Worm (Caenorhabditis elegans) whole organism, young adult: ENCODE measurements around the gene Y105C5B.9.
A peak's percentile ranks its signal among the peaks of the same experiment; 100 is the strongest.

Experiments
- B0035.1 ChIP-seq: sonication (generic microtip); optimal IDR thresholded peaks from 2 replicates; lab custom pipeline; 2016; ENCODE audit warnings: missing genetic modification characterization, mild to moderate bottlenecking, missing compliant biosample characterization, missing genotype, missing genetic modification reagents
- F37B4.10 ChIP-seq: fragments of 200-800 bp; sonication (Bioruptor generic); IDR thresholded peaks from 2 replicates; pipeline ENCODE4 v1.3.6; 2022; ENCODE audit warnings: missing genetic modification characterization, missing compliant biosample characterization
- F39B2.1 ChIP-seq: fragments of 200-800 bp; sonication (Bioruptor generic); IDR thresholded peaks from 2 replicates; pipeline ENCODE4 v1.3.6; 2022; ENCODE audit warnings: missing genetic modification reagents, missing genetic modification characterization, missing compliant biosample characterization
- F57A8.1 ChIP-seq: fragments of 200-800 bp; sonication (Bioruptor generic); optimal IDR thresholded peaks from 2 replicates; lab custom pipeline; 2018; ENCODE audit warnings: mild to moderate bottlenecking, missing genetic modification characterization, moderate library complexity, missing compliant biosample characterization
- Y79H2A.3 ChIP-seq: fragments of 200-800 bp; sonication (Bioruptor generic); conservative IDR thresholded peaks from 2 replicates; pipeline ENCODE4 v1.3.6; 2022; ENCODE audit warnings: missing genetic modification reagents, missing genetic modification characterization, missing compliant biosample characterization
- attf-3 ChIP-seq: fragments of 200-800 bp; sonication (Bioruptor generic); conservative IDR thresholded peaks from 2 replicates; pipeline ENCODE4 v1.3.6; 2022; ENCODE audit warnings: missing genetic modification reagents, missing genetic modification characterization, missing compliant biosample characterization
- ceh-79 ChIP-seq: sonication (generic microtip); optimal IDR thresholded peaks from 2 replicates; lab custom pipeline; 2017; ENCODE audit warnings: mild to moderate bottlenecking, missing genetic modification characterization, missing compliant biosample characterization
- ekl-4 ChIP-seq: fragments of 200-800 bp; sonication (Bioruptor generic); IDR thresholded peaks from 2 replicates; pipeline ENCODE4 v1.3.6; 2022; ENCODE audit warnings: missing genetic modification reagents, missing genetic modification characterization, missing compliant biosample characterization
- hsf-1 ChIP-seq: fragments of 200-800 bp; sonication (Bioruptor generic); IDR thresholded peaks from 2 replicates; pipeline ENCODE4 v1.3.6; 2022; ENCODE audit warnings: missing genetic modification reagents, missing genetic modification characterization, missing compliant biosample characterization
- madf-10 ChIP-seq: sonication (generic microtip); optimal IDR thresholded peaks from 2 replicates; lab custom pipeline; 2016; ENCODE audit warnings: mild to moderate bottlenecking, missing genetic modification characterization, missing compliant biosample characterization
- mes-4 ChIP-seq: sonication (generic microtip); optimal IDR thresholded peaks from 2 replicates; lab custom pipeline; 2016; ENCODE audit warnings: missing genotype, missing genetic modification characterization, missing compliant biosample characterization
- snpc-4 ChIP-seq, 5 experiments: fragments of 150-350 bp in 1 of 5; sonication (generic microtip) in 4 of 5; optimal IDR thresholded peaks; 2 replicates each; lab custom pipeline; 2014 to 2018; ENCODE audit warnings: missing genetic modification characterization in 5 of 5, missing biosample characterization in 3 of 5, antibody characterized with exemption in 2 of 5, mild to moderate bottlenecking in 2 of 5, missing compliant biosample characterization in 2 of 5, missing genotype in 2 of 5, moderate library complexity in 2 of 5, missing genetic modification reagents in 1 of 5
- unc-62 ChIP-seq: fragments of 150-350 bp; optimal IDR thresholded peaks from 2 replicates; lab custom pipeline; 2014; ENCODE audit warnings: missing biosample characterization, missing genetic modification reagents, missing genetic modification characterization
- xnd-1 ChIP-seq: sonication (generic microtip); optimal IDR thresholded peaks from 2 replicates; lab custom pipeline; 2016; ENCODE audit warnings: missing genotype, missing genetic modification reagents, missing genetic modification characterization, missing compliant biosample characterization

- no peak for TF ChIP-seq hsf-1 (GFP tag; lab: Robert Waterston, UW)
- TF ChIP-seq F39B2.1 (GFP tag; lab: Robert Waterston, UW) = no peak
- TF ChIP-seq snpc-4 (GFP tag; optimal IDR thresholded peaks at IDR 0.05; lab: Kevin White, UChicago) = no peak
- peak in 2 of 4 experiments; percentile 19 to 32 for TF ChIP-seq snpc-4 (tag; optimal IDR thresholded peaks at IDR 0.05; lab: Kevin White, UChicago)
- TF ChIP-seq B0035.1 = no peak
- no peak for TF ChIP-seq attf-3
- no peak for TF ChIP-seq madf-10
- no peak for TF ChIP-seq mes-4 (tag; lab: Kevin White, UChicago)
- TF ChIP-seq ceh-79 (tag; lab: Kevin White, UChicago) = no peak
- TF ChIP-seq xnd-1 (tag; lab: Kevin White, UChicago) = no peak
- TF ChIP-seq ekl-4 (GFP tag; lab: Robert Waterston, UW) = no peak
- TF ChIP-seq unc-62 (GFP tag; lab: Kevin White, UChicago) = no peak
- TF ChIP-seq Y79H2A.3 (GFP tag; lab: Robert Waterston, UW) = no peak
- no peak for TF ChIP-seq F57A8.1 (GFP tag; lab: Kevin White, UChicago)
- no peak for TF ChIP-seq F37B4.10 (GFP tag; lab: Robert Waterston, UW)
Measured at ce11 chrIV:15929831-15930230, 550 bp upstream of the Y105C5B.9 start.
